Worm (Caenorhabditis elegans) whole organism, L4/young adult: ENCODE results near the gene ZK945.8.

ENCODE experiments used
- W03F9.2 ChIP-seq: fragments of 150-350 bp; optimal IDR thresholded peaks from 2 replicates; lab custom pipeline; 2014; ENCODE audit warnings: missing biosample characterization, missing genetic modification characterization
- dao-5 ChIP-seq: sonication (generic microtip); optimal IDR thresholded peaks from 2 replicates; lab custom pipeline; 2016; ENCODE audit warnings: missing genotype, missing genetic modification characterization, moderate library complexity, missing compliant biosample characterization

- TF ChIP-seq W03F9.2 (tag; lab: Kevin White, UChicago) (no peak), dao-5 (no peak)
Measured at ce11 chrII:10065472-10065871, 43.0 kb upstream of the ZK945.8 start.
